Worm (Caenorhabditis elegans) whole organism, L1 larva: Measurements from ENCODE around the gene C17A2.3.

Source experiments
- C04F5.9 ChIP-seq: sonication (generic microtip); optimal IDR thresholded peaks from 2 replicates; lab custom pipeline; 2016; ENCODE audit warnings: missing genetic modification characterization, missing compliant biosample characterization
- C16A3.4 ChIP-seq: fragments of 150-350 bp; optimal IDR thresholded peaks from 2 replicates; lab custom pipeline; 2014; ENCODE audit warnings: missing biosample characterization, missing genetic modification characterization
- Y116A8C.19 ChIP-seq: sonication (generic microtip); optimal IDR thresholded peaks from 2 replicates; lab custom pipeline; 2016; ENCODE audit warnings: missing compliant biosample characterization, missing genetic modification characterization, borderline replicate concordance
- aha-1 ChIP-seq: fragments of 150-350 bp; optimal IDR thresholded peaks from 2 replicates; lab custom pipeline; 2014; ENCODE audit warnings: missing biosample characterization, missing genetic modification characterization
- alr-1 ChIP-seq: fragments of 200-800 bp; sonication (Bioruptor generic); optimal IDR thresholded peaks from 2 replicates; lab custom pipeline; 2018; ENCODE audit warnings: borderline replicate concordance, mild to moderate bottlenecking, missing genetic modification characterization, missing compliant biosample characterization
- ceh-82 ChIP-seq, 3 experiments: fragments of 150-350 bp in 1 of 3; sonication (generic microtip) in 2 of 3; optimal IDR thresholded peaks; 2 replicates each; lab custom pipeline; 2014 to 2017; ENCODE audit warnings: missing biosample characterization in 3 of 3, missing genetic modification characterization in 3 of 3
- ceh-90 ChIP-seq: sonication (generic microtip); optimal IDR thresholded peaks from 2 replicates; lab custom pipeline; 2016; ENCODE audit warnings: missing genetic modification characterization, missing compliant biosample characterization
- ces-1 ChIP-seq: fragments of 150-350 bp; optimal IDR thresholded peaks from 2 replicates; lab custom pipeline; 2014; ENCODE audit warnings: missing biosample characterization, missing genetic modification reagents, missing genetic modification characterization
- efl-3 ChIP-seq: fragments of 200-800 bp; sonication (Bioruptor generic); optimal IDR thresholded peaks from 2 replicates; lab custom pipeline; 2018; ENCODE audit warnings: mild to moderate bottlenecking, missing genetic modification characterization, missing compliant biosample characterization
- egl-13 ChIP-seq: sonication (generic microtip); optimal IDR thresholded peaks from 2 replicates; lab custom pipeline; 2016; ENCODE audit warnings: missing genotype, missing genetic modification reagents, missing genetic modification characterization, missing compliant biosample characterization
- elt-2 ChIP-seq: sonication (generic microtip); optimal IDR thresholded peaks from 2 replicates; lab custom pipeline; 2016; ENCODE audit warnings: missing genetic modification characterization, mild to moderate bottlenecking, inconsistent platforms, missing compliant biosample characterization, missing genetic modification reagents
- elt-3 ChIP-seq, 6 experiments: fragments of 150-350 bp in 1 of 6; sonication (generic microtip); optimal IDR thresholded peaks; 2 replicates each; lab custom pipeline; 2017 to 2018; ENCODE audit warnings: missing biosample characterization in 6 of 6, missing genetic modification characterization in 6 of 6, inconsistent platforms in 1 of 6
- ets-5 ChIP-seq: fragments of 200-800 bp; sonication (Bioruptor generic); IDR thresholded peaks from 2 replicates; pipeline ENCODE4 v1.3.6; 2022; ENCODE audit warnings: missing genetic modification characterization, missing compliant biosample characterization
- fkh-8 ChIP-seq: sonication (generic microtip); optimal IDR thresholded peaks from 2 replicates; lab custom pipeline; 2016; ENCODE audit warnings: mild to moderate bottlenecking, missing genetic modification characterization, missing compliant biosample characterization
- fos-1 ChIP-seq: fragments of 150-350 bp; optimal IDR thresholded peaks from 2 replicates; lab custom pipeline; 2014; ENCODE audit warnings: missing biosample characterization, missing genetic modification characterization
- grh-1 ChIP-seq: fragments of 200-800 bp; sonication (Bioruptor generic); IDR thresholded peaks from 2 replicates; pipeline ENCODE4 v1.3.6; 2022; ENCODE audit warnings: missing genetic modification reagents, missing genetic modification characterization, missing compliant biosample characterization
- hlh-17 ChIP-seq: fragments of 200-800 bp; sonication (Bioruptor generic); optimal IDR thresholded peaks from 2 replicates; lab custom pipeline; 2018; ENCODE audit warnings: missing genetic modification characterization, mild to moderate bottlenecking, missing compliant biosample characterization, moderate library complexity, borderline replicate concordance
- hlh-4 ChIP-seq: sonication (generic microtip); optimal IDR thresholded peaks from 2 replicates; lab custom pipeline; 2016; ENCODE audit warnings: mild to moderate bottlenecking, missing genetic modification characterization, missing compliant biosample characterization
- hpl-2 ChIP-seq: fragments of 150-350 bp; optimal IDR thresholded peaks from 2 replicates; lab custom pipeline; 2014; ENCODE audit warnings: missing biosample characterization, missing genetic modification reagents, missing genetic modification characterization
- irx-1 ChIP-seq: sonication (generic microtip); optimal IDR thresholded peaks from 2 replicates; lab custom pipeline; 2016; ENCODE audit warnings: missing genetic modification characterization, missing compliant biosample characterization
- isw-1 ChIP-seq: fragments of 200-800 bp; sonication (Bioruptor generic); IDR thresholded peaks from 2 replicates; pipeline ENCODE4 v1.3.6; 2022; ENCODE audit warnings: missing genetic modification characterization, missing compliant biosample characterization
- lin-14 ChIP-seq: fragments of 200-800 bp; sonication (Bioruptor generic); optimal IDR thresholded peaks from 2 replicates; lab custom pipeline; 2018; ENCODE audit warnings: mild to moderate bottlenecking, missing genetic modification characterization, moderate library complexity, missing compliant biosample characterization
- lin-15B ChIP-seq: fragments of 150-350 bp; sonication (generic microtip); optimal IDR thresholded peaks from 3 replicates; lab custom pipeline; 2014; ENCODE audit warnings: missing biosample characterization, missing genetic modification characterization
- lin-35 ChIP-seq, 2 experiments: fragments of 150-350 bp; optimal IDR thresholded peaks; 2 replicates each; lab custom pipeline; 2014; ENCODE audit warnings: missing biosample characterization in 2 of 2, missing genetic modification characterization in 2 of 2, missing genetic modification reagents in 2 of 2
- lin-39 ChIP-seq: fragments of 150-350 bp; optimal IDR thresholded peaks from 2 replicates; lab custom pipeline; 2014; ENCODE audit warnings: missing biosample characterization, missing genetic modification reagents, missing genetic modification characterization
- lir-3 ChIP-seq: sonication (generic microtip); optimal IDR thresholded peaks from 2 replicates; lab custom pipeline; 2016; ENCODE audit warnings: mild to moderate bottlenecking, missing genetic modification characterization, moderate library complexity, missing compliant biosample characterization; ENCODE audit not compliant: poor library complexity
- mab-9 ChIP-seq: fragments of 200-800 bp; sonication (Bioruptor generic); IDR thresholded peaks from 2 replicates; pipeline ENCODE4 v1.3.6; 2022; ENCODE audit warnings: missing genetic modification reagents, missing genetic modification characterization, missing compliant biosample characterization
- mdl-1 ChIP-seq, 2 experiments: fragments of 150-350 bp; optimal IDR thresholded peaks; 2 replicates each; lab custom pipeline; 2014 to 2017; ENCODE audit warnings: missing biosample characterization in 2 of 2, missing genetic modification characterization in 2 of 2, inconsistent platforms in 1 of 2
- mep-1 ChIP-seq: fragments of 150-350 bp; optimal IDR thresholded peaks from 2 replicates; lab custom pipeline; 2014; ENCODE audit warnings: missing biosample characterization, missing genetic modification characterization
- nhr-11 ChIP-seq: fragments of 150-350 bp; optimal IDR thresholded peaks from 2 replicates; lab custom pipeline; 2014; ENCODE audit warnings: missing biosample characterization, missing genetic modification characterization
- nhr-19 ChIP-seq: fragments of 200-800 bp; sonication (Bioruptor generic); conservative IDR thresholded peaks from 2 replicates; pipeline ENCODE4 v1.3.6; 2022; ENCODE audit warnings: missing genetic modification characterization, missing compliant biosample characterization
- nhr-28 ChIP-seq: fragments of 150-350 bp; optimal IDR thresholded peaks from 2 replicates; lab custom pipeline; 2014; ENCODE audit warnings: missing biosample characterization, missing genetic modification characterization
- nhr-76 ChIP-seq: sonication (generic microtip); optimal IDR thresholded peaks from 2 replicates; lab custom pipeline; 2017; ENCODE audit warnings: missing biosample characterization, missing genetic modification characterization
- nhr-85 ChIP-seq: sonication (generic microtip); peaks from one replicate; lab custom pipeline; 2016; ENCODE audit warnings: missing genetic modification characterization, inconsistent platforms, missing compliant biosample characterization
- nhr-90 ChIP-seq: sonication (generic microtip); optimal IDR thresholded peaks from 2 replicates; lab custom pipeline; 2016; ENCODE audit warnings: mild to moderate bottlenecking, missing genetic modification characterization, missing compliant biosample characterization; ENCODE audit not compliant: poor library complexity
- pax-3 ChIP-seq: fragments of 200-800 bp; sonication (Bioruptor generic); optimal IDR thresholded peaks from 2 replicates; lab custom pipeline; 2018; ENCODE audit warnings: mild to moderate bottlenecking, missing genetic modification characterization, moderate library complexity, missing compliant biosample characterization
- pqm-1 ChIP-seq: sonication (generic microtip); optimal IDR thresholded peaks from 3 replicates; lab custom pipeline; 2017; ENCODE audit warnings: missing biosample characterization, missing genetic modification characterization
- rnt-1 ChIP-seq: sonication (generic microtip); optimal IDR thresholded peaks from 2 replicates; lab custom pipeline; 2016; ENCODE audit warnings: mild to moderate bottlenecking, missing genetic modification characterization, moderate library complexity, missing compliant biosample characterization
- skn-1 ChIP-seq: fragments of 150-350 bp; optimal IDR thresholded peaks from 2 replicates; lab custom pipeline; 2014; ENCODE audit warnings: missing biosample characterization, missing genetic modification characterization
- snu-23 ChIP-seq: sonication (generic microtip); optimal IDR thresholded peaks from 2 replicates; lab custom pipeline; 2016; ENCODE audit warnings: missing genetic modification characterization, missing compliant biosample characterization
- sup-37 ChIP-seq: fragments of 200-800 bp; sonication (Bioruptor generic); optimal IDR thresholded peaks from 2 replicates; lab custom pipeline; 2018; ENCODE audit warnings: mild to moderate bottlenecking, missing genetic modification characterization, missing compliant biosample characterization
- swsn-7 ChIP-seq: sonication (generic microtip); optimal IDR thresholded peaks from 2 replicates; lab custom pipeline; 2016; ENCODE audit warnings: missing genetic modification characterization, missing compliant biosample characterization
- tbx-2 ChIP-seq: sonication (generic microtip); optimal IDR thresholded peaks from 2 replicates; lab custom pipeline; 2016; ENCODE audit warnings: missing genetic modification characterization, missing compliant biosample characterization
- tlp-1 ChIP-seq: fragments of 150-350 bp; optimal IDR thresholded peaks from 2 replicates; lab custom pipeline; 2014; ENCODE audit warnings: missing biosample characterization, missing genetic modification characterization
- unc-130 ChIP-seq: fragments of 150-350 bp; optimal IDR thresholded peaks from 2 replicates; lab custom pipeline; 2017; ENCODE audit warnings: missing biosample characterization, missing genetic modification characterization, inconsistent platforms
- unc-86 ChIP-seq: sonication (generic microtip); optimal IDR thresholded peaks from 2 replicates; lab custom pipeline; 2016; ENCODE audit warnings: missing genetic modification characterization, missing compliant biosample characterization
- vab-15 ChIP-seq: sonication (generic microtip); optimal IDR thresholded peaks from 2 replicates; lab custom pipeline; 2017; ENCODE audit warnings: missing genotype, mild to moderate bottlenecking, missing genetic modification characterization, missing compliant biosample characterization
- xbp-1 ChIP-seq: sonication (generic microtip); optimal IDR thresholded peaks from 2 replicates; lab custom pipeline; 2016; ENCODE audit warnings: missing genetic modification characterization, missing compliant biosample characterization
- zag-1 ChIP-seq: fragments of 150-350 bp; optimal IDR thresholded peaks from 2 replicates; lab custom pipeline; 2014; ENCODE audit warnings: missing biosample characterization, missing genetic modification characterization
- zip-4 ChIP-seq: fragments of 200-800 bp; sonication (Bioruptor generic); optimal IDR thresholded peaks from 2 replicates; lab custom pipeline; 2018; ENCODE audit warnings: mild to moderate bottlenecking, missing genetic modification characterization, moderate library complexity, missing compliant biosample characterization
- ztf-11 ChIP-seq, 2 experiments: sonication (generic microtip); optimal IDR thresholded peaks; 2 replicates each; lab custom pipeline; 2016 to 2017; ENCODE audit warnings: missing genetic modification characterization in 2 of 2, missing biosample characterization in 1 of 2, missing compliant biosample characterization in 1 of 2
- ztf-4 ChIP-seq: fragments of 150-350 bp; optimal IDR thresholded peaks from 2 replicates; lab custom pipeline; 2014; ENCODE audit warnings: missing biosample characterization, missing genetic modification characterization

The C17A2.3 gene

DNA sequence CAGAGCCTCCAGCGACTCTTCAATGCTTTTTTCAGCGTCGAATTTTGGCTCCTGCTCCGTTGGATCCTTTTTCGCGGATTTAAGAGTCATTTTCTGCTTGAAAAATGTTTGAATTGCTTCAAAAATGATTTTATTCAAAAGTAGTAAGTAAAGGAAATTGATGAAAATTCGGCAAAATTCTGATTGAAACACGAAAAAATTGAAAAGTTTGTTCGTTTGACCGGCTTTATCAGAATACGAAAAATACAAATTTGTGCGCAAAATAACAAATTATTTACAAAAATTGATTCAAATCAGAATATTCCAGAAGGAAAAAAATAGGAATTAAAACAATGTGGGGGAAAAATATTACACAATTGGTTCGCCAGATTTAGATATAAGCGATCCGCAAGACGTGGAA lies 36.4 kb upstream of the C17A2.3 start, which contains the start of gene F54D10.4:
TSS of gene F54D10.4 (minus strand) at position 101 of the 400 bp plus-strand sequence.
- TF ChIP-seq hpl-2 (GFP tag; lab: Kevin White, UChicago), result no peak
- no peak for TF ChIP-seq lir-3
- TF ChIP-seq sup-37, result no peak
- TF ChIP-seq nhr-11 (tag; lab: Kevin White, UChicago), result no peak
- TF ChIP-seq skn-1 (tag; lab: Kevin White, UChicago), result no peak
- no peak for TF ChIP-seq snu-23
- TF ChIP-seq lin-35 (GFP tag; optimal IDR thresholded peaks at IDR 0.05; lab: Kevin White, UChicago), result no peak
- no peak for TF ChIP-seq ztf-4
- TF ChIP-seq fkh-8, result no peak
- TF ChIP-seq alr-1, result no peak
- no peak for TF ChIP-seq hlh-17
- TF ChIP-seq nhr-76 (tag; lab: Kevin White, UChicago), result no peak
- no peak for TF ChIP-seq pax-3
- no peak for TF ChIP-seq ets-5

- peak; percentile 56 for TF ChIP-seq nhr-11 (tag; lab: Kevin White, UChicago)
- no peak for TF ChIP-seq irx-1
- no peak for TF ChIP-seq nhr-28 (tag; lab: Kevin White, UChicago)
- TF ChIP-seq ztf-11 (tag; optimal IDR thresholded peaks at IDR 0.05; lab: Kevin White, UChicago), result peak in 1 of 2 experiments; percentile 13
- TF ChIP-seq lin-14 (GFP tag; lab: Kevin White, UChicago), result peak; percentile 77
- no peak for TF ChIP-seq vab-15 (tag; lab: Kevin White, UChicago)
- peak; percentile 91 to 95 for TF ChIP-seq lin-35 (GFP tag; optimal IDR thresholded peaks at IDR 0.05; lab: Kevin White, UChicago)
- no peak for TF ChIP-seq aha-1 (tag; lab: Kevin White, UChicago)
- no peak for TF ChIP-seq Y116A8C.19 (tag; lab: Kevin White, UChicago)
- TF ChIP-seq swsn-7, result peak; percentile 82
- TF ChIP-seq unc-86 (tag; lab: Kevin White, UChicago), result peak; percentile 76
- TF ChIP-seq hlh-4 (tag; lab: Kevin White, UChicago), result no peak
- TF ChIP-seq mab-9 (GFP tag; lab: Robert Waterston, UW), result peak; percentile 41; the same call in 1 of the 2 replicates
- TF ChIP-seq mdl-1 (tag; optimal IDR thresholded peaks at IDR 0.05; lab: Kevin White, UChicago), result peak in 1 of 2 experiments; percentile 66
- TF ChIP-seq ceh-90 (tag; lab: Kevin White, UChicago), result peak; percentile 15
- peak; percentile 28 for TF ChIP-seq egl-13
- TF ChIP-seq efl-3 (GFP tag; lab: Kevin White, UChicago), result no peak
- TF ChIP-seq fos-1 (tag; lab: Kevin White, UChicago), result peak; percentile 47
- peak; percentile 80 for TF ChIP-seq tbx-2 (tag; lab: Kevin White, UChicago)
- TF ChIP-seq mep-1, result peak; percentile 71
- TF ChIP-seq nhr-85 (tag; lab: Kevin White, UChicago), result peak; percentile 89
- peak; percentile 13 for TF ChIP-seq zip-4 (GFP tag; lab: Kevin White, UChicago)
- TF ChIP-seq elt-3 (tag; optimal IDR thresholded peaks at IDR 0.05; lab: Kevin White, UChicago), result peak in 1 of 6 experiments; percentile 74
- TF ChIP-seq elt-2, result peak; percentile 73
- TF ChIP-seq ces-1 (GFP tag; lab: Kevin White, UChicago), result no peak
- peak; percentile 77 for TF ChIP-seq grh-1
- peak; percentile 78 to 88 (median 87) for TF ChIP-seq ceh-82 (tag; optimal IDR thresholded peaks at IDR 0.05; lab: Kevin White, UChicago)
- peak; percentile 81 for TF ChIP-seq xbp-1 (tag; lab: Kevin White, UChicago)
- peak; percentile 82 for TF ChIP-seq snu-23
- TF ChIP-seq unc-130, result peak; percentile 81
- peak; percentile 69 for TF ChIP-seq lin-39
- peak; percentile 77 for TF ChIP-seq C16A3.4 (tag; lab: Kevin White, UChicago)
- peak; percentile 82 for TF ChIP-seq nhr-19
- no peak for TF ChIP-seq pqm-1
- TF ChIP-seq C04F5.9, result peak; percentile 54
- peak; percentile 75 for TF ChIP-seq isw-1 (GFP tag; lab: Robert Waterston, UW)
- peak; percentile 63 for TF ChIP-seq lin-15B (tag; lab: Kevin White, UChicago)
- TF ChIP-seq nhr-90, result peak; percentile 77
- TF ChIP-seq rnt-1 (tag; lab: Kevin White, UChicago), result peak; percentile 93
- no peak for TF ChIP-seq tlp-1 (tag; lab: Kevin White, UChicago)
- TF ChIP-seq zag-1, result no peak
Observed at ce11 chrII:3808104-3808503, 35.3 kb upstream of the C17A2.3 start, which contains the start of gene F54D10.5. Gene F54D10.5 (minus strand): TSS chrII:3808177.
